Worm (Caenorhabditis elegans) whole organism, young adult: Measurements from ENCODE around the gene atp-2.

Experiments used
- B0035.1 ChIP-seq: sonication (generic microtip); optimal IDR thresholded peaks from 2 replicates; lab custom pipeline; 2016; ENCODE audit warnings: missing genetic modification characterization, mild to moderate bottlenecking, missing compliant biosample characterization, missing genotype, missing genetic modification reagents
- C17E4.6 ChIP-seq: fragments of 200-800 bp; sonication (Bioruptor generic); IDR thresholded peaks from 2 replicates; pipeline ENCODE4 v1.3.6; 2022; ENCODE audit warnings: missing genetic modification reagents, missing genetic modification characterization, missing compliant biosample characterization
- F10E7.11 ChIP-seq: sonication (generic microtip); optimal IDR thresholded peaks from 2 replicates; lab custom pipeline; 2017; ENCODE audit warnings: mild to moderate bottlenecking, missing genetic modification characterization, moderate library complexity, missing compliant biosample characterization
- F33H1.4 ChIP-seq: fragments of 200-800 bp; sonication (Bioruptor generic); IDR thresholded peaks from 2 replicates; pipeline ENCODE4 v1.3.6; 2022; ENCODE audit warnings: missing genetic modification reagents, missing genetic modification characterization, missing compliant biosample characterization
- F37B4.10 ChIP-seq: fragments of 200-800 bp; sonication (Bioruptor generic); IDR thresholded peaks from 2 replicates; pipeline ENCODE4 v1.3.6; 2022; ENCODE audit warnings: missing genetic modification characterization, missing compliant biosample characterization
- F49E8.2 ChIP-seq: sonication (generic microtip); optimal IDR thresholded peaks from 3 replicates; lab custom pipeline; 2017; ENCODE audit warnings: missing genetic modification characterization, mild to moderate bottlenecking, missing compliant biosample characterization, antibody characterized with exemption, moderate library complexity; ENCODE audit not compliant: insufficient read depth
- F52B5.7 ChIP-seq: sonication (generic microtip); optimal IDR thresholded peaks from 2 replicates; lab custom pipeline; 2016; ENCODE audit warnings: mild to moderate bottlenecking, missing genetic modification characterization, missing compliant biosample characterization
- K11D2.4 ChIP-seq: fragments of 200-800 bp; sonication (Bioruptor generic); IDR thresholded peaks from 2 replicates; pipeline ENCODE4 v1.3.6; 2022; ENCODE audit warnings: missing genetic modification reagents, missing genetic modification characterization, missing compliant biosample characterization
- K12H6.12 ChIP-seq: fragments of 200-800 bp; sonication (Bioruptor generic); optimal IDR thresholded peaks from 2 replicates; lab custom pipeline; 2018; ENCODE audit warnings: mild to moderate bottlenecking, missing genetic modification characterization, missing compliant biosample characterization
- T07F8.4 ChIP-seq: sonication (generic microtip); optimal IDR thresholded peaks from 2 replicates; lab custom pipeline; 2016; ENCODE audit warnings: mild to moderate bottlenecking, missing genetic modification characterization, moderate library complexity, missing compliant biosample characterization
- T26A5.8 ChIP-seq: sonication (generic microtip); optimal IDR thresholded peaks from 2 replicates; lab custom pipeline; 2016; ENCODE audit warnings: missing genetic modification characterization, missing compliant biosample characterization
- Y53F4B.3 ChIP-seq: fragments of 200-800 bp; sonication (Bioruptor generic); IDR thresholded peaks from 2 replicates; pipeline ENCODE4 v1.3.6; 2022; ENCODE audit warnings: missing genetic modification reagents, missing genetic modification characterization, missing compliant biosample characterization
- ama-1 ChIP-seq, 3 experiments: fragments of 150-350 bp in 1 of 3; sonication (generic microtip) in 2 of 3; optimal IDR thresholded peaks; 2 replicates each; lab custom pipeline; 2014 to 2018; ENCODE audit warnings: missing biosample characterization in 2 of 3, missing genetic modification characterization in 2 of 3, missing genetic modification reagents in 2 of 3
- aptf-3 ChIP-seq: fragments of 200-800 bp; sonication (Bioruptor generic); IDR thresholded peaks from 2 replicates; pipeline ENCODE4 v1.3.6; 2022; ENCODE audit warnings: missing genetic modification characterization, missing compliant biosample characterization
- athp-1 ChIP-seq: sonication (generic microtip); optimal IDR thresholded peaks from 2 replicates; lab custom pipeline; 2017; ENCODE audit warnings: mild to moderate bottlenecking, missing genetic modification characterization, missing compliant biosample characterization
- attf-3 ChIP-seq: fragments of 200-800 bp; sonication (Bioruptor generic); conservative IDR thresholded peaks from 2 replicates; pipeline ENCODE4 v1.3.6; 2022; ENCODE audit warnings: missing genetic modification reagents, missing genetic modification characterization, missing compliant biosample characterization
- bed-2 ChIP-seq: fragments of 200-800 bp; sonication (Bioruptor generic); IDR thresholded peaks from 2 replicates; pipeline ENCODE4 v1.3.6; 2022; ENCODE audit warnings: missing genetic modification reagents, missing genetic modification characterization, missing compliant biosample characterization
- cebp-2 ChIP-seq: fragments of 200-800 bp; sonication (Bioruptor generic); IDR thresholded peaks from 2 replicates; pipeline ENCODE4 v1.3.6; 2022; ENCODE audit warnings: missing genetic modification characterization, missing compliant biosample characterization
- ceh-100 ChIP-seq: fragments of 200-800 bp; sonication (Bioruptor generic); IDR thresholded peaks from 2 replicates; pipeline ENCODE4 v1.3.6; 2022; ENCODE audit warnings: missing genetic modification reagents, missing genetic modification characterization, missing compliant biosample characterization
- ceh-58 ChIP-seq: fragments of 200-800 bp; sonication (Bioruptor generic); IDR thresholded peaks from 2 replicates; pipeline ENCODE4 v1.3.6; 2022; ENCODE audit warnings: missing genetic modification characterization, missing compliant biosample characterization
- chd-7 ChIP-seq: sonication (generic microtip); optimal IDR thresholded peaks from 2 replicates; lab custom pipeline; 2016; ENCODE audit warnings: mild to moderate bottlenecking, missing genetic modification characterization, moderate library complexity, missing compliant biosample characterization
- ets-4 ChIP-seq: fragments of 200-800 bp; sonication (Bioruptor generic); optimal IDR thresholded peaks from 2 replicates; lab custom pipeline; 2018; ENCODE audit warnings: mild to moderate bottlenecking, missing genetic modification characterization, missing compliant biosample characterization
- gei-17 ChIP-seq: fragments of 200-800 bp; sonication (Bioruptor generic); optimal IDR thresholded peaks from 2 replicates; lab custom pipeline; 2018; ENCODE audit warnings: mild to moderate bottlenecking, missing genetic modification characterization, missing compliant biosample characterization
- hlh-12 ChIP-seq: sonication (generic microtip); optimal IDR thresholded peaks from 2 replicates; lab custom pipeline; 2016; ENCODE audit warnings: missing genetic modification characterization, missing compliant biosample characterization
- hlh-26 ChIP-seq: fragments of 200-800 bp; sonication (Bioruptor generic); conservative IDR thresholded peaks from 2 replicates; pipeline ENCODE4 v1.3.6; 2022; ENCODE audit warnings: missing genetic modification reagents, missing genetic modification characterization, missing compliant biosample characterization
- hsf-1 ChIP-seq: fragments of 200-800 bp; sonication (Bioruptor generic); IDR thresholded peaks from 2 replicates; pipeline ENCODE4 v1.3.6; 2022; ENCODE audit warnings: missing genetic modification reagents, missing genetic modification characterization, missing compliant biosample characterization
- let-526 ChIP-seq: fragments of 200-800 bp; sonication (Bioruptor generic); IDR thresholded peaks from 2 replicates; pipeline ENCODE4 v1.3.6; 2022; ENCODE audit warnings: missing genetic modification reagents, missing genetic modification characterization, missing compliant biosample characterization
- let-607 ChIP-seq, 2 experiments: fragments of 200-800 bp in 1 of 2; sonication (Bioruptor generic) in 1 of 2; sonication (generic microtip) in 1 of 2; optimal IDR thresholded peaks; 2 replicates each; lab custom pipeline; 2016 to 2018; ENCODE audit warnings: mild to moderate bottlenecking in 2 of 2, missing compliant biosample characterization in 2 of 2, missing genetic modification characterization in 2 of 2, moderate library complexity in 2 of 2, missing genotype in 1 of 2
- lin-40 ChIP-seq: sonication (generic microtip); optimal IDR thresholded peaks from 2 replicates; lab custom pipeline; 2016; ENCODE audit warnings: missing genetic modification characterization, mild to moderate bottlenecking, missing compliant biosample characterization, missing genotype, missing genetic modification reagents
- lir-1 ChIP-seq: fragments of 200-800 bp; sonication (Bioruptor generic); conservative IDR thresholded peaks from 2 replicates; pipeline ENCODE4 v1.3.6; 2022; ENCODE audit warnings: missing genetic modification reagents, missing genetic modification characterization, missing compliant biosample characterization
- mcd-1 ChIP-seq: fragments of 200-800 bp; sonication (Bioruptor generic); IDR thresholded peaks from 2 replicates; pipeline ENCODE4 v1.3.6; 2022; ENCODE audit warnings: missing genetic modification reagents, missing genetic modification characterization, missing compliant biosample characterization
- mel-28 ChIP-seq: sonication (generic microtip); optimal IDR thresholded peaks from 2 replicates; lab custom pipeline; 2016; ENCODE audit warnings: borderline replicate concordance, mild to moderate bottlenecking, missing genetic modification characterization, missing compliant biosample characterization
- nhr-179 ChIP-seq: sonication (generic microtip); optimal IDR thresholded peaks from 2 replicates; lab custom pipeline; 2016; ENCODE audit warnings: mild to moderate bottlenecking, missing genetic modification characterization, missing compliant biosample characterization
- nhr-27 ChIP-seq: fragments of 200-800 bp; sonication (Bioruptor generic); optimal IDR thresholded peaks from 2 replicates; lab custom pipeline; 2018; ENCODE audit warnings: mild to moderate bottlenecking, missing genetic modification characterization, moderate library complexity, missing compliant biosample characterization
- nhr-80 ChIP-seq: sonication (generic microtip); optimal IDR thresholded peaks from 2 replicates; lab custom pipeline; 2016; ENCODE audit warnings: missing genetic modification characterization, missing compliant biosample characterization
- nhr-90 ChIP-seq: sonication (generic microtip); optimal IDR thresholded peaks from 2 replicates; lab custom pipeline; 2016; ENCODE audit warnings: missing genotype, mild to moderate bottlenecking, missing genetic modification characterization, missing compliant biosample characterization
- pbrm-1 ChIP-seq: fragments of 200-800 bp; sonication (Bioruptor generic); IDR thresholded peaks from 2 replicates; pipeline ENCODE4 v1.3.6; 2022; ENCODE audit warnings: missing genetic modification reagents, missing genetic modification characterization, missing compliant biosample characterization
- rec-8 ChIP-seq, 2 experiments: sonication (generic microtip); optimal IDR thresholded peaks; 2 replicates each; lab custom pipeline; 2016; ENCODE audit warnings: mild to moderate bottlenecking in 2 of 2, missing genetic modification characterization in 2 of 2, missing genetic modification reagents in 2 of 2, missing genotype in 2 of 2, missing biosample characterization in 1 of 2, missing compliant biosample characterization in 1 of 2, moderate library complexity in 1 of 2
- repo-1 ChIP-seq: sonication (generic microtip); optimal IDR thresholded peaks from 2 replicates; lab custom pipeline; 2017; ENCODE audit warnings: mild to moderate bottlenecking, missing genetic modification characterization, missing compliant biosample characterization
- rpc-1 ChIP-seq, 2 experiments: fragments of 150-350 bp in 1 of 2; sonication (generic microtip) in 1 of 2; optimal IDR thresholded peaks; 2 replicates each; lab custom pipeline; 2014 to 2018; ENCODE audit warnings: missing biosample characterization in 1 of 2, missing genetic modification characterization in 1 of 2, missing genetic modification reagents in 1 of 2, missing genotype in 1 of 2
- sdz-38 ChIP-seq: sonication (generic microtip); optimal IDR thresholded peaks from 2 replicates; lab custom pipeline; 2016; ENCODE audit warnings: missing genotype, missing genetic modification characterization, missing compliant biosample characterization
- somi-1 ChIP-seq: fragments of 200-800 bp; sonication (Bioruptor generic); optimal IDR thresholded peaks from 2 replicates; lab custom pipeline; 2018; ENCODE audit warnings: mild to moderate bottlenecking, missing genetic modification characterization, missing compliant biosample characterization
- tbp1 ChIP-seq: fragments of 200-800 bp; sonication (Bioruptor generic); optimal IDR thresholded peaks from 2 replicates; lab custom pipeline; 2018; ENCODE audit warnings: mild to moderate bottlenecking, missing genetic modification characterization, missing compliant biosample characterization
- zim-3 ChIP-seq: sonication (generic microtip); optimal IDR thresholded peaks from 2 replicates; lab custom pipeline; 2017; ENCODE audit warnings: mild to moderate bottlenecking, missing genetic modification characterization, moderate library complexity, missing compliant biosample characterization
- ztf-18 ChIP-seq: sonication (generic microtip); optimal IDR thresholded peaks from 2 replicates; lab custom pipeline; 2016; ENCODE audit warnings: missing genotype, mild to moderate bottlenecking, missing genetic modification characterization, missing compliant biosample characterization
- ztf-22 ChIP-seq: fragments of 200-800 bp; sonication (Bioruptor generic); optimal IDR thresholded peaks from 2 replicates; lab custom pipeline; 2018; ENCODE audit warnings: mild to moderate bottlenecking, missing genetic modification characterization, moderate library complexity, missing compliant biosample characterization
- ztf-25 ChIP-seq: fragments of 200-800 bp; sonication (Bioruptor generic); IDR thresholded peaks from 2 replicates; pipeline ENCODE4 v1.3.6; 2022; ENCODE audit warnings: missing genetic modification reagents, missing genetic modification characterization, missing compliant biosample characterization
- ztf-6 ChIP-seq: fragments of 200-800 bp; sonication (Bioruptor generic); IDR thresholded peaks from 2 replicates; pipeline ENCODE4 v1.3.6; 2022; ENCODE audit warnings: missing genetic modification reagents, missing genetic modification characterization, missing compliant biosample characterization

atp-2 gene

DNA sequence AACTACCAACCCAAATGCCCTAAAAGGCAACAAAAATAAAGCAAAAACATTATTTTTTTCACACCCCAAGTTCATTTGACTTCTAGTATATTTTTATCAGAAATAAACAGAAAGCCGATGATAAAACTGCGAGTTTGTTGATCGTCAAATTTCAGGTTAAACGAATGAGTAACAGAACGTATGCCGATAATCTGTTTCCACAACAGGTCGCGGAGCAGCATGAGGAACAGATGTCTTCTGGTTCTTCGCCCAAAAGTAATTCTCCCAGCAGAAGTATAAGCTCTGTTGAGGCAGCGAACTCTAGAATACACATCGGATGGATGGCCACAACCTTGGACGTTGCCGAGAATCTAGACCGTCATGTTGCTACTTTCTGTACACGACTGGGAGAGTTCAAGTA, 2.2 kb downstream of the atp-2 start, which contains the start of gene prmt-5 (continued):
- peak; percentile 9 for TF ChIP-seq ets-4 (GFP tag; lab: Kevin White, UChicago)
- TF ChIP-seq T07F8.4 (tag; lab: Kevin White, UChicago): no peak
- TF ChIP-seq let-526 (GFP tag; lab: Robert Waterston, UW): peak; percentile 78
- no peak for TF ChIP-seq rpc-1 (optimal IDR thresholded peaks at IDR 0.05; lab: Kevin White, UChicago)
- TF ChIP-seq rpc-1 (tag; optimal IDR thresholded peaks at IDR 0.05; lab: Kevin White, UChicago): no peak
- peak; percentile 91 for TF ChIP-seq ama-1 (optimal IDR thresholded peaks at IDR 0.05; lab: Kevin White, UChicago)
- TF ChIP-seq ama-1 (GFP tag; optimal IDR thresholded peaks at IDR 0.05; lab: Kevin White, UChicago): peak; percentile 56 to 61
- TF ChIP-seq nhr-179 (tag; lab: Kevin White, UChicago): no peak
- peak; percentile 76 for TF ChIP-seq B0035.1 (tag; lab: Kevin White, UChicago)
- TF ChIP-seq nhr-90: no peak
- TF ChIP-seq sdz-38 (tag; lab: Kevin White, UChicago): no peak
- no peak for TF ChIP-seq ztf-6 (GFP tag; lab: Robert Waterston, UW)
- TF ChIP-seq ceh-58 (GFP tag; lab: Robert Waterston, UW): no peak
- TF ChIP-seq cebp-2: peak; percentile 72; the same call in 1 of the 2 replicates
- peak; percentile 46 to 51 for TF ChIP-seq let-607 (tag; optimal IDR thresholded peaks at IDR 0.05; lab: Kevin White, UChicago)
- peak; percentile 10 for TF ChIP-seq K12H6.12 (tag; lab: Kevin White, UChicago)
- TF ChIP-seq chd-7: peak; percentile 93
- no peak for TF ChIP-seq F37B4.10 (GFP tag; lab: Robert Waterston, UW)
- TF ChIP-seq Y53F4B.3: no peak
- TF ChIP-seq pbrm-1 (GFP tag; lab: Robert Waterston, UW): peak; percentile 68; the same call in 1 of the 2 replicates
- no peak for TF ChIP-seq mel-28 (tag; lab: Kevin White, UChicago)
- peak; percentile 95 for TF ChIP-seq repo-1 (tag; lab: Kevin White, UChicago)
- no peak for TF ChIP-seq K11D2.4 (GFP tag; lab: Robert Waterston, UW)
- peak; percentile 64 for TF ChIP-seq mcd-1 (GFP tag; lab: Robert Waterston, UW)
- no peak for TF ChIP-seq lir-1 (GFP tag; lab: Robert Waterston, UW)
- TF ChIP-seq hlh-26 (GFP tag; lab: Robert Waterston, UW): no peak
- TF ChIP-seq rec-8 (tag; optimal IDR thresholded peaks at IDR 0.05; lab: Kevin White, UChicago): no peak
- peak; percentile 53 for TF ChIP-seq lin-40
- no peak for TF ChIP-seq ztf-22 (GFP tag; lab: Kevin White, UChicago)
- TF ChIP-seq ztf-25 (GFP tag; lab: Robert Waterston, UW): no peak
- peak; percentile 97 for TF ChIP-seq F52B5.7 (tag; lab: Kevin White, UChicago)
- TF ChIP-seq C17E4.6: no peak
- peak; percentile 20 for TF ChIP-seq somi-1
- TF ChIP-seq aptf-3: no peak
- TF ChIP-seq F49E8.2 (tag; lab: Kevin White, UChicago): peak; percentile 91
- TF ChIP-seq attf-3 (GFP tag; lab: Robert Waterston, UW): no peak
- TF ChIP-seq athp-1 (tag; lab: Kevin White, UChicago): peak; percentile 91
- TF ChIP-seq hsf-1: peak; percentile 66; the same call in 1 of the 2 replicates
- TF ChIP-seq tbp1 (GFP tag; lab: Kevin White, UChicago): peak; percentile 52
- peak; percentile 91 for TF ChIP-seq zim-3
- TF ChIP-seq ztf-18 (tag; lab: Kevin White, UChicago): peak; percentile 40
- TF ChIP-seq nhr-80: no peak
- TF ChIP-seq T26A5.8 (tag; lab: Kevin White, UChicago): peak; percentile 36
- peak; percentile 83 for TF ChIP-seq F10E7.11
- TF ChIP-seq hlh-12 (tag; lab: Kevin White, UChicago): no peak
- no peak for TF ChIP-seq gei-17
- TF ChIP-seq nhr-27 (tag; lab: Kevin White, UChicago): peak; percentile 73
- peak; percentile 56 for TF ChIP-seq ceh-100 (GFP tag; lab: Robert Waterston, UW)
- peak; percentile 27; the same call in 1 of the 2 replicates for TF ChIP-seq F33H1.4 (GFP tag; lab: Robert Waterston, UW)
- TF ChIP-seq bed-2: no peak
